Worm (Caenorhabditis elegans) whole organism, late embryonic: ENCODE data around the gene lgc-41.

Source experiments
- C08G9.2 ChIP-seq: sonication (generic microtip); optimal IDR thresholded peaks from 2 replicates; lab custom pipeline; 2016; ENCODE audit warnings: mild to moderate bottlenecking, missing genetic modification characterization, moderate library complexity, missing compliant biosample characterization
- ama-1 ChIP-seq: fragments of 150-350 bp; optimal IDR thresholded peaks from 2 replicates; lab custom pipeline; 2014
- ceh-31 ChIP-seq: sonication (generic microtip); optimal IDR thresholded peaks from 2 replicates; lab custom pipeline; 2016; ENCODE audit warnings: missing genetic modification characterization, missing compliant biosample characterization
- elt-4 ChIP-seq: sonication (generic microtip); optimal IDR thresholded peaks from 2 replicates; lab custom pipeline; 2016; ENCODE audit warnings: missing genetic modification characterization, missing compliant biosample characterization
- hlh-8 ChIP-seq: sonication (generic microtip); optimal IDR thresholded peaks from 2 replicates; lab custom pipeline; 2016; ENCODE audit warnings: missing genotype, missing genetic modification characterization, missing compliant biosample characterization
- lin-11 ChIP-seq: fragments of 200-800 bp; sonication (Bioruptor generic); optimal IDR thresholded peaks from 2 replicates; lab custom pipeline; 2018; ENCODE audit warnings: mild to moderate bottlenecking, missing genetic modification characterization, missing compliant biosample characterization
- nhr-11 ChIP-seq: fragments of 150-350 bp; optimal IDR thresholded peaks from 2 replicates; lab custom pipeline; 2014; ENCODE audit warnings: missing biosample characterization, missing genetic modification characterization
- npax-4 ChIP-seq: sonication (generic microtip); optimal IDR thresholded peaks from 2 replicates; lab custom pipeline; 2016; ENCODE audit warnings: missing genetic modification characterization, missing compliant biosample characterization
- pax-1 ChIP-seq: fragments of 150-350 bp; optimal IDR thresholded peaks from 2 replicates; lab custom pipeline; 2014; ENCODE audit warnings: missing biosample characterization, missing genetic modification characterization
- rnt-1 ChIP-seq: sonication (generic microtip); optimal IDR thresholded peaks from 2 replicates; lab custom pipeline; 2016; ENCODE audit warnings: missing genetic modification characterization, missing compliant biosample characterization
- sox-2 ChIP-seq: fragments of 200-800 bp; sonication (Bioruptor generic); IDR thresholded peaks from 2 replicates; pipeline ENCODE4 v1.3.6; 2022; ENCODE audit warnings: missing genetic modification reagents, missing genetic modification characterization, missing compliant biosample characterization
- tbx-7 ChIP-seq: sonication (generic microtip); optimal IDR thresholded peaks from 2 replicates; lab custom pipeline; 2016; ENCODE audit warnings: missing genotype, missing genetic modification characterization, missing compliant biosample characterization
- unc-55 ChIP-seq: sonication (generic microtip); optimal IDR thresholded peaks from 2 replicates; lab custom pipeline; 2017; ENCODE audit warnings: missing biosample characterization, missing genetic modification reagents, missing genetic modification characterization
- ztf-16 ChIP-seq: sonication (generic microtip); optimal IDR thresholded peaks from 2 replicates; lab custom pipeline; 2017; ENCODE audit warnings: missing genetic modification characterization, missing compliant biosample characterization

ce11 chrX:10507971-10508370, 53.9 kb downstream of the lgc-41 start:
- TF ChIP-seq lin-11 (tag; lab: Kevin White, UChicago) (no peak), ceh-31 (tag; lab: Kevin White, UChicago) (no peak), pax-1 (no peak), nhr-11 (tag; lab: Kevin White, UChicago) (no peak), unc-55 (GFP tag; lab: Kevin White, UChicago) (no peak), npax-4 (tag; lab: Kevin White, UChicago) (no peak), ama-1 (lab: Kevin White, UChicago) (no peak), tbx-7 (tag; lab: Kevin White, UChicago) (no peak), C08G9.2 (tag; lab: Kevin White, UChicago) (no peak), sox-2 (no peak), rnt-1 (tag; lab: Kevin White, UChicago) (no peak), ztf-16 (tag; lab: Kevin White, UChicago) (no peak), hlh-8 (no peak), elt-4 (tag; lab: Kevin White, UChicago) (no peak)
